Fruit fly (Drosophila melanogaster): Measurements from ENCODE around the gene Mcm6.

Gene Mcm6

DNA sequence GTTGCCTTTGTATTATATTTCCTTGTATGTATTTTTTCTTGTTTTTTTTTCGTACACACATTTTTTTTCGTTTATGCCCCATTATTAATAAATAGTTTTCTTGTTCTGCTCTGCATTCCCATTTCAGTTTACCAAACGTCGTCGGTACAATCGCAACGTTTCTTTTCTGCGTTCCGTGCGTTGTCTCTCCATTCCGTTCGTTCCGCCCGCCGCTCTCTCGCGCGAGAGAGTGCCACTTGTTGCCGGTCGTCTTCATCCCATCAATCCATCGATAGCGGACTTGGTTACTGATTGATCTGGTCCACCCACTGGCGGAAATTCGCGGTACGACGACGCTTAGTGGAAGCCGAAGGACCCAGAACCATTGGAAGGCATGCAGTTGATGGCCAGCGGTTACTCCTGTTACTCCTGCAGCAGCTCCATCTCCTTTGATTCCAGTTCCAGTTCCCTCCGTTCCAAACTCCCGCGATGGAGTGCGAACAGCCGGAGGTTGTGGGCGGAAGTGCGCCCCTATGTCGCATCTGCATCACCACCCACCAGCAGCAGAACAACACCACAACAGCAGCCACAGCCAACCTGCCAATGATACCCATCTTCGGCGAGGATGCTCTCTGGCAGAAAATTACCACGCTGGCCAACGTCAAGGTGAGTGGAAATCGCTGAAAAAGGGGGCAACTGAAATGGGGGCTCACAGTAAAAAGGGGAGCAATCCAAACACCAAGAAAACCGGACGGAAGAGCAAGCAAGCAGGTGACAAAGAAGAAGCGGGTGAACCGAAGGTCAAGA is 35.3 kb downstream of the Mcm6 start:
- TF ChIP-seq Hnf4 (GFP tag; optimal IDR thresholded peaks at IDR 0.05) (no peak), Sp1 (GFP tag; optimal IDR thresholded peaks at IDR 0.05) (no peak), N (GFP tag; optimal IDR thresholded peaks at IDR 0.05) (no peak), dmrt93B (GFP tag; optimal IDR thresholded peaks at IDR 0.05) (no peak), GATAd (GFP tag; optimal IDR thresholded peaks at IDR 0.05) (no peak), tai (GFP tag; optimal IDR thresholded peaks at IDR 0.05) (no peak), Rel (GFP tag; optimal IDR thresholded peaks at IDR 0.05) (no peak), Rel (tag; optimal IDR thresholded peaks at IDR 0.05) (no peak), rgr (GFP tag; optimal IDR thresholded peaks at IDR 0.05) (no peak), sv (GFP tag; optimal IDR thresholded peaks at IDR 0.05) (no peak), Mio (GFP tag; optimal IDR thresholded peaks at IDR 0.05) (no peak), psq (GFP tag; optimal IDR thresholded peaks at IDR 0.05) (no peak), h (GFP tag; optimal IDR thresholded peaks at IDR 0.05) (no peak), HLH106 (tag; optimal IDR thresholded peaks at IDR 0.05) (no peak), Abd-B (GFP tag; optimal IDR thresholded peaks at IDR 0.05) (no peak)

DNA sequence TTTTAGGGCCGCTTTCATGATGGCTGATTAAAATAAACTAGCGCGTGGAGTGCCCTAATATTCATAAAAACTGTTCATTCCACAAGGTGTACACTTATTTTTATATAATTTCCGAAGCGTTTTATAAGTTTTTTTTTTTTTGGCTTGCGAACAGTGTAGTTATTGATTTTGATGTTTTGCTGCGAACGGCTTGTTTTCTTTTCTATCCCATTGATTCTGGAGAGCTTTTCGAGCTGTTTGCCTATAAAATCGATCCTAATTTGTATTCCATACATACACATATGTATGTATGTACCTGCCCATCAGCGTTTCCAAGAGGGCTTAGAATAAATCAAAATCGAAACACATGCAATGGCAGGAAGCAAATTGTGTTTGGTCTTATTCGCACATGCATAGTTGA is 36.1 kb downstream of the Mcm6 start:
- no peak for TF ChIP-seq tai (GFP tag; optimal IDR thresholded peaks at IDR 0.05)
- TF ChIP-seq h (GFP tag; optimal IDR thresholded peaks at IDR 0.05) = no peak
- TF ChIP-seq GATAd (GFP tag; optimal IDR thresholded peaks at IDR 0.05) = no peak
- no peak for TF ChIP-seq CG32264 (GFP tag; optimal IDR thresholded peaks at IDR 0.05)
- no peak for TF ChIP-seq OdsH (GFP tag; optimal IDR thresholded peaks at IDR 0.05)
- TF ChIP-seq Rel (GFP tag; optimal IDR thresholded peaks at IDR 0.05) = no peak
- TF ChIP-seq Rel (tag; optimal IDR thresholded peaks at IDR 0.05) = no peak
- no peak for TF ChIP-seq Abd-B (GFP tag; optimal IDR thresholded peaks at IDR 0.05)
- TF ChIP-seq ey (GFP tag; optimal IDR thresholded peaks at IDR 0.05) = no peak

DNA sequence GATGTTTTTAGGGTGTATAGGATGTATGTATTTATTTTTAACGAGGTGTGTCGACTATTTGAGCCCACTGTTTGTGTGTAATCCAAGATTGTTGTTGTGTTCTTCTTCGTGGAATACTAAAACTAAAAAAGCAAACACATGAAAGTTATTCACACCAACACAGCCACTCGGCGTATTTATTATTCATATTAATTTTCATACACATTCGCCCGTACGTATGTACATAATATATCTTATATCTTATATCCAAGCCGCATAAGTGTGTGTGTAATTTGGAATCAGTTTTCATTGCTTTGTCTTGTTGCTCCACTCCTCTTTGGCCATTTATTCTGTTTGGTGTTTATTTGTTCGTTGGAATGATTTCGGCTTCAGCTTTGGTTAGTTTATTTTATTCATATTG is 36.5 kb downstream of the Mcm6 start:
- TF ChIP-seq N (GFP tag; optimal IDR thresholded peaks at IDR 0.05) = no peak
- no peak for TF ChIP-seq Dfd (GFP tag; optimal IDR thresholded peaks at IDR 0.05)
- no peak for TF ChIP-seq foxo (GFP tag; optimal IDR thresholded peaks at IDR 0.05)
- TF ChIP-seq pan (optimal IDR thresholded peaks at IDR 0.05) = no peak
- TF ChIP-seq h (GFP tag; optimal IDR thresholded peaks at IDR 0.05) = no peak
- TF ChIP-seq lola (GFP tag; optimal IDR thresholded peaks at IDR 0.05) = no peak
- TF ChIP-seq br (GFP tag; optimal IDR thresholded peaks at IDR 0.05) = no peak
- TF ChIP-seq Rel (GFP tag; optimal IDR thresholded peaks at IDR 0.05) = no peak
- TF ChIP-seq Rel (tag; optimal IDR thresholded peaks at IDR 0.05) = no peak
- no peak for TF ChIP-seq sage (GFP tag; optimal IDR thresholded peaks at IDR 0.05)
- no peak for TF ChIP-seq Abd-B (GFP tag; optimal IDR thresholded peaks at IDR 0.05)
- no peak for TF ChIP-seq usp (GFP tag; optimal IDR thresholded peaks at IDR 0.05)
- TF ChIP-seq dmrt93B (GFP tag; optimal IDR thresholded peaks at IDR 0.05) = no peak

DNA sequence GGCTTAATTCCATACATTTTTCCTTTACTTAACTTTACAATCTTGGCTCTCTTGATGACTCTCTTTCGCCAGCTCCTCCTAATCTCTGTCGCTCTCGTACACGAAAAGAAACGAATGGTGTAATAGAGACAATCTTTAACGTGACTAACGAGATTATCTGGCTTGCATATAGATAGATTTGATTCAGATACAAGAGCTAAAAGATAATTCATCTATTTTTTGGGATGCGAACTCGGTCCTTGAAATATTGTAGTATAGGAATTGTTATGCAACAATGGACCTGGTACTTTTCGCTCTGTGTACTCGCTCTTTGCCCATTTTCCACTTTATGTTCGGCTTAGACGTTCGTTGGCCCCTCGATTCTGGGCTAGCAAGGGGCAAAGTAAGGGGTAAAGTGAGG is 37.1 kb downstream of the Mcm6 start:
- no peak for TF ChIP-seq usp (GFP tag; optimal IDR thresholded peaks at IDR 0.05)
- TF ChIP-seq fru (GFP tag; optimal IDR thresholded peaks at IDR 0.05) = peak; percentile 76
- TF ChIP-seq Hr83 (GFP tag; optimal IDR thresholded peaks at IDR 0.05; ENCODE audit: poor library complexity, severe bottlenecking) = no peak
- no peak for TF ChIP-seq Rel (GFP tag; optimal IDR thresholded peaks at IDR 0.05)
- TF ChIP-seq Rel (tag; optimal IDR thresholded peaks at IDR 0.05) = no peak
- TF ChIP-seq dmrt93B (GFP tag; optimal IDR thresholded peaks at IDR 0.05) = peak; percentile 22
- TF ChIP-seq Hr78 (GFP tag; optimal IDR thresholded peaks at IDR 0.05) = no peak
- peak; percentile 0 for TF ChIP-seq tai (GFP tag; optimal IDR thresholded peaks at IDR 0.05)
- TF ChIP-seq HLH106 (tag; optimal IDR thresholded peaks at IDR 0.05) = peak; percentile 47
- no peak for TF ChIP-seq CG9705 (GFP tag; optimal IDR thresholded peaks at IDR 0.05)
- TF ChIP-seq Myc (optimal IDR thresholded peaks at IDR 0.05) = no peak
- no peak for TF ChIP-seq Mio (GFP tag; optimal IDR thresholded peaks at IDR 0.05)
- TF ChIP-seq Dfd (GFP tag; optimal IDR thresholded peaks at IDR 0.05) = no peak
- TF ChIP-seq GATAd (GFP tag; optimal IDR thresholded peaks at IDR 0.05) = no peak
- TF ChIP-seq sage (GFP tag; optimal IDR thresholded peaks at IDR 0.05) = no peak
- no peak for TF ChIP-seq dl (GFP tag; optimal IDR thresholded peaks at IDR 0.05; ENCODE audit: insufficient read depth in 1 of 2, partially characterized antibody in 2 of 2)
- peak; percentile 74 for TF ChIP-seq ey (GFP tag; optimal IDR thresholded peaks at IDR 0.05)
- TF ChIP-seq rgr (GFP tag; optimal IDR thresholded peaks at IDR 0.05) = peak; percentile 62
- TF ChIP-seq sv (GFP tag; optimal IDR thresholded peaks at IDR 0.05) = peak; percentile 58
- TF ChIP-seq lola (GFP tag; optimal IDR thresholded peaks at IDR 0.05) = no peak
- no peak for TF ChIP-seq dsf (GFP tag; optimal IDR thresholded peaks at IDR 0.05; ENCODE audit: borderline replicate concordance)
- peak; percentile 16 for TF ChIP-seq CG32264 (GFP tag; optimal IDR thresholded peaks at IDR 0.05)
- TF ChIP-seq brk (GFP tag; optimal IDR thresholded peaks at IDR 0.05) = no peak
- no peak for TF ChIP-seq Dif (GFP tag; optimal IDR thresholded peaks at IDR 0.05; ENCODE audit: partially characterized antibody)
- TF ChIP-seq br (GFP tag; optimal IDR thresholded peaks at IDR 0.05) = peak; percentile 40
- no peak for TF ChIP-seq jim (GFP tag; optimal IDR thresholded peaks at IDR 0.05)
- TF ChIP-seq Hnf4 (GFP tag; optimal IDR thresholded peaks at IDR 0.05) = no peak
- peak; percentile 55 for TF ChIP-seq psq (GFP tag; optimal IDR thresholded peaks at IDR 0.05)
- TF ChIP-seq Abd-B (GFP tag; optimal IDR thresholded peaks at IDR 0.05) = no peak
- no peak for TF ChIP-seq pan (optimal IDR thresholded peaks at IDR 0.05)
- peak; percentile 63 for TF ChIP-seq h (GFP tag; optimal IDR thresholded peaks at IDR 0.05)
- TF ChIP-seq CrebA (GFP tag; optimal IDR thresholded peaks at IDR 0.05; ENCODE audit: borderline replicate concordance) = no peak
- no peak for TF ChIP-seq Vsx2 (GFP tag; optimal IDR thresholded peaks at IDR 0.05; ENCODE audit: partially characterized antibody)
- TF ChIP-seq OdsH (GFP tag; optimal IDR thresholded peaks at IDR 0.05) = peak; percentile 58
- TF ChIP-seq foxo (GFP tag; optimal IDR thresholded peaks at IDR 0.05) = peak in 1 of 2 experiments; percentile 69
- peak; percentile 53 for TF ChIP-seq Sp1 (GFP tag; optimal IDR thresholded peaks at IDR 0.05)
- TF ChIP-seq Jra (GFP tag; optimal IDR thresholded peaks at IDR 0.05) = no peak
- TF ChIP-seq N (GFP tag; optimal IDR thresholded peaks at IDR 0.05) = no peak

All from whole organism, wandering third instar larva.